Fruit fly (Drosophila melanogaster) whole organism, embryonic: ENCODE measurements around the gene tank.

Experiments
- CG11723 ChIP-seq: fragments of 200-800 bp; sonication (Bioruptor generic); optimal IDR thresholded peaks from 2 replicates; lab custom pipeline; 2017; ENCODE audit warnings: missing biosample characterization, mild to moderate bottlenecking, missing genetic modification characterization
- CG12942 ChIP-seq: fragments of 200-800 bp; sonication (Bioruptor generic); optimal IDR thresholded peaks from 3 replicates; lab custom pipeline; 2016; ENCODE audit warnings: missing biosample characterization, missing genetic modification characterization
- CG14667 ChIP-seq: fragments of 200-800 bp; sonication (Bioruptor generic); IDR thresholded peaks from 2 replicates; pipeline ENCODE4 v1.3.6; 2022; ENCODE audit warnings: missing biosample characterization, missing genetic modification characterization
- CG15514 ChIP-seq: fragments of 200-800 bp; sonication (Bioruptor generic); optimal IDR thresholded peaks from 3 replicates; lab custom pipeline; 2017; ENCODE audit warnings: missing biosample characterization, missing genetic modification characterization, mild to moderate bottlenecking, moderate library complexity, missing genetic modification reagents
- CG15696 ChIP-seq: fragments of 200-800 bp; sonication (Bioruptor generic); optimal IDR thresholded peaks from 2 replicates; lab custom pipeline; 2019; ENCODE audit warnings: missing biosample characterization, mild to moderate bottlenecking, missing genetic modification characterization, moderate library complexity
- CG1603 ChIP-seq: fragments of 200-800 bp; sonication (Bioruptor generic); optimal IDR thresholded peaks from 2 replicates; lab custom pipeline; 2019; ENCODE audit warnings: missing biosample characterization, mild to moderate bottlenecking, missing genetic modification characterization, moderate library complexity
- CG17186 ChIP-seq: fragments of 200-800 bp; sonication (Bioruptor generic); optimal IDR thresholded peaks from 3 replicates; lab custom pipeline; 2017; ENCODE audit warnings: missing biosample characterization, missing genetic modification reagents, missing genetic modification characterization
- CG1792 ChIP-seq: fragments of 200-800 bp; sonication (Bioruptor generic); optimal IDR thresholded peaks from 2 replicates; lab custom pipeline; 2016; ENCODE audit warnings: missing biosample characterization, missing genetic modification characterization
- CG18764 ChIP-seq: fragments of 200-800 bp; sonication (Bioruptor generic); optimal IDR thresholded peaks from 3 replicates; lab custom pipeline; 2016; ENCODE audit warnings: missing biosample characterization, missing genetic modification characterization
- CG2199 ChIP-seq: fragments of 200-800 bp; sonication (Bioruptor generic); IDR thresholded peaks from 3 replicates; pipeline ENCODE4 v1.3.6; 2022; ENCODE audit warnings: missing biosample characterization, missing genetic modification characterization
- CG2202 ChIP-seq: fragments of 200-800 bp; sonication (Bioruptor generic); optimal IDR thresholded peaks from 2 replicates; lab custom pipeline; 2018; ENCODE audit warnings: missing biosample characterization, mild to moderate bottlenecking, missing genetic modification characterization
- CG2678 ChIP-seq: fragments of 200-800 bp; sonication (Bioruptor generic); optimal IDR thresholded peaks from 3 replicates; lab custom pipeline; 2019; ENCODE audit warnings: missing biosample characterization, mild to moderate bottlenecking, missing genetic modification characterization, moderate library complexity
- CG31388 ChIP-seq: fragments of 200-800 bp; sonication (Bioruptor generic); optimal IDR thresholded peaks from 2 replicates; lab custom pipeline; 2016; ENCODE audit warnings: missing biosample characterization, missing genetic modification characterization
- CG3163 ChIP-seq: fragments of 200-800 bp; sonication (Bioruptor generic); optimal IDR thresholded peaks from 3 replicates; lab custom pipeline; 2016; ENCODE audit warnings: missing biosample characterization, missing genetic modification characterization
- CG32772 ChIP-seq: fragments of 200-800 bp; sonication (Bioruptor generic); IDR thresholded peaks from 2 replicates; pipeline ENCODE4 v1.3.6; 2022; ENCODE audit warnings: missing biosample characterization, missing genetic modification characterization
- CG34422 ChIP-seq: fragments of 200-800 bp; sonication (Bioruptor generic); IDR thresholded peaks from 3 replicates; pipeline ENCODE4 v1.3.6; 2022; ENCODE audit warnings: missing biosample characterization, missing genetic modification characterization
- CG3847 ChIP-seq: fragments of 200-800 bp; sonication (Bioruptor generic); IDR thresholded peaks from 2 replicates; pipeline ENCODE4 v1.3.6; 2022; ENCODE audit warnings: missing biosample characterization, missing genetic modification characterization
- CG4424 ChIP-seq: fragments of 200-800 bp; sonication (Bioruptor generic); optimal IDR thresholded peaks from 3 replicates; lab custom pipeline; 2016; ENCODE audit warnings: missing biosample characterization, missing genetic modification characterization
- CG7357 ChIP-seq: fragments of 200-800 bp; sonication (Bioruptor generic); IDR thresholded peaks from 3 replicates; pipeline ENCODE4 v1.3.6; 2022; ENCODE audit warnings: missing biosample characterization, missing genetic modification characterization
- CG7786 ChIP-seq: fragments of 200-800 bp; sonication (Bioruptor generic); optimal IDR thresholded peaks from 2 replicates; lab custom pipeline; 2016; ENCODE audit warnings: missing biosample characterization, missing genetic modification characterization
- CG7963 ChIP-seq: fragments of 200-800 bp; sonication (Bioruptor generic); IDR thresholded peaks from 3 replicates; pipeline ENCODE4 v1.3.6; 2022; ENCODE audit warnings: missing biosample characterization, missing genetic modification characterization; ENCODE audit not compliant: partially characterized antibody
- CG8924 ChIP-seq: fragments of 200-800 bp; optimal IDR thresholded peaks from 3 replicates; lab custom pipeline; 2019; ENCODE audit warnings: missing biosample characterization, mild to moderate bottlenecking, missing genetic modification characterization, moderate library complexity
- Dref ChIP-seq: fragments of 200-800 bp; sonication (Bioruptor generic); IDR thresholded peaks from 2 replicates; pipeline ENCODE4 v1.3.6; 2022; ENCODE audit warnings: missing biosample characterization, missing genetic modification characterization
- Eip74EF ChIP-seq, 2 experiments: fragments of 200-800 bp in 1 of 2; fragments of >200 bp in 1 of 2; sonication (Bioruptor generic) in 1 of 2; optimal IDR thresholded peaks; 2 replicates each; lab custom pipeline; 2017 to 2019; ENCODE audit warnings: missing biosample characterization in 2 of 2, missing genetic modification characterization in 2 of 2, mild to moderate bottlenecking in 1 of 2, moderate library complexity in 1 of 2
- Ets65A ChIP-seq: fragments of 200-800 bp; sonication (Bioruptor generic); peaks from one replicate; lab custom pipeline; 2016; ENCODE audit warnings: missing biosample characterization, missing genetic modification characterization
- GATAe ChIP-seq: fragments of 200-800 bp; sonication (Bioruptor generic); conservative IDR thresholded peaks from 2 replicates; pipeline ENCODE4 v1.3.6; 2022; ENCODE audit warnings: missing biosample characterization, missing genetic modification characterization
- HLH4C ChIP-seq: fragments of 200-800 bp; sonication (Bioruptor generic); IDR thresholded peaks from 3 replicates; pipeline ENCODE4 v1.3.6; 2022; ENCODE audit warnings: missing biosample characterization, missing genetic modification characterization; ENCODE audit not compliant: partially characterized antibody
- PHDP ChIP-seq: fragments of 200-800 bp; sonication (Bioruptor generic); optimal IDR thresholded peaks from 3 replicates; lab custom pipeline; 2018; ENCODE audit warnings: missing biosample characterization, mild to moderate bottlenecking, missing genetic modification characterization, moderate library complexity
- Side ChIP-seq: fragments of 200-800 bp; sonication (Bioruptor generic); optimal IDR thresholded peaks from 2 replicates; lab custom pipeline; 2016; ENCODE audit warnings: missing biosample characterization, missing genetic modification characterization
- Sin3A ChIP-seq: fragments of >200 bp; optimal IDR thresholded peaks from 2 replicates; lab custom pipeline; 2018
- Sox100B ChIP-seq: fragments of 200-800 bp; sonication (Bioruptor generic); optimal IDR thresholded peaks from 3 replicates; lab custom pipeline; 2018; ENCODE audit warnings: missing biosample characterization, mild to moderate bottlenecking, missing genetic modification characterization
- Ssrp ChIP-seq: fragments of 200-800 bp; sonication (Bioruptor generic); optimal IDR thresholded peaks from 2 replicates; lab custom pipeline; 2018; ENCODE audit warnings: missing biosample characterization, mild to moderate bottlenecking, missing genetic modification characterization, moderate library complexity
- Usf ChIP-seq: fragments of 200-800 bp; sonication (Bioruptor generic); optimal IDR thresholded peaks from 2 replicates; lab custom pipeline; 2017; ENCODE audit warnings: missing genotype, missing biosample characterization, missing genetic modification characterization
- aop ChIP-seq: fragments of 200-800 bp; sonication (Bioruptor generic); IDR thresholded peaks from 2 replicates; pipeline ENCODE4 v1.3.6; 2022; ENCODE audit warnings: missing biosample characterization, missing genetic modification characterization
- bab2 ChIP-seq: fragments of 200-800 bp; sonication (Bioruptor generic); optimal IDR thresholded peaks from 2 replicates; lab custom pipeline; 2016; ENCODE audit warnings: missing biosample characterization, missing genetic modification characterization
- bowl ChIP-seq: fragments of 200-800 bp; sonication (Bioruptor generic); IDR thresholded peaks from 2 replicates; pipeline ENCODE4 v1.3.6; 2022; ENCODE audit warnings: missing biosample characterization, missing genetic modification characterization
- cg ChIP-seq: fragments of 200-800 bp; sonication (Bioruptor generic); optimal IDR thresholded peaks from 3 replicates; lab custom pipeline; 2019; ENCODE audit warnings: missing biosample characterization, mild to moderate bottlenecking, missing genetic modification characterization, moderate library complexity
- chinmo ChIP-seq: fragments of 200-800 bp; sonication (Bioruptor generic); IDR thresholded peaks from 4 replicates; pipeline ENCODE4 v1.3.6; 2022; ENCODE audit warnings: missing biosample characterization, missing genetic modification characterization; ENCODE audit not compliant: partially characterized antibody
- ftz-f1 ChIP-seq: fragments of 200-800 bp; sonication (Bioruptor generic); optimal IDR thresholded peaks from 2 replicates; lab custom pipeline; 2016; ENCODE audit warnings: missing biosample characterization, missing genetic modification characterization
- gro ChIP-seq: fragments of 200-800 bp; sonication (Bioruptor generic); optimal IDR thresholded peaks from 2 replicates; lab custom pipeline; 2016; ENCODE audit warnings: missing biosample characterization, missing genetic modification characterization
- hbn ChIP-seq: fragments of 200-800 bp; sonication (Bioruptor generic); IDR thresholded peaks from 2 replicates; pipeline ENCODE4 v1.3.6; 2022; ENCODE audit warnings: missing biosample characterization, missing genetic modification characterization; ENCODE audit not compliant: partially characterized antibody
- jigr1 ChIP-seq: fragments of 200-800 bp; sonication (Bioruptor generic); IDR thresholded peaks from 3 replicates; pipeline ENCODE4 v1.3.6; 2022; ENCODE audit warnings: missing biosample characterization, missing genetic modification characterization
- klu ChIP-seq: fragments of 200-800 bp; sonication (Bioruptor generic); IDR thresholded peaks from 2 replicates; pipeline ENCODE4 v1.3.6; 2022; ENCODE audit warnings: missing biosample characterization, missing genetic modification characterization
- mam ChIP-seq: fragments of 200-800 bp; sonication (Bioruptor generic); optimal IDR thresholded peaks from 3 replicates; lab custom pipeline; 2016; ENCODE audit warnings: missing biosample characterization, missing genetic modification characterization
- nmo ChIP-seq: fragments of 200-800 bp; sonication (Bioruptor generic); optimal IDR thresholded peaks from 2 replicates; lab custom pipeline; 2018; ENCODE audit warnings: missing biosample characterization, mild to moderate bottlenecking, missing genetic modification characterization, moderate library complexity
- peb ChIP-seq: fragments of 200-800 bp; sonication (Bioruptor generic); IDR thresholded peaks from 2 replicates; pipeline ENCODE4 v1.3.6; 2022; ENCODE audit warnings: missing biosample characterization, missing genetic modification characterization
- pho ChIP-seq: fragments of 200-800 bp; sonication (Bioruptor generic); optimal IDR thresholded peaks from 2 replicates; lab custom pipeline; 2016; ENCODE audit warnings: missing biosample characterization, missing genetic modification characterization
- sqz ChIP-seq: fragments of 200-800 bp; sonication (Bioruptor generic); optimal IDR thresholded peaks from 3 replicates; lab custom pipeline; 2018; ENCODE audit warnings: missing biosample characterization, mild to moderate bottlenecking, missing genetic modification characterization
- vfl ChIP-seq: fragments of 200-800 bp; sonication (Bioruptor generic); optimal IDR thresholded peaks from 2 replicates; lab custom pipeline; 2016; ENCODE audit warnings: missing biosample characterization, missing genetic modification characterization
- yki ChIP-seq: fragments of >200 bp; optimal IDR thresholded peaks from 3 replicates; lab custom pipeline; 2018

The tank gene

dm6 chr2L:4820448-4821318 lies 17.1 kb downstream of the tank start:
- TF ChIP-seq Ssrp (tag; lab: Kevin White, UChicago), result peak; percentile 61
- TF ChIP-seq CG8924 (tag; lab: Kevin White, UChicago), result peak; percentile 80
- TF ChIP-seq CG7963 (GFP tag; lab: Robert Waterston, UW), result no peak
- TF ChIP-seq peb, result peak; percentile 66
- TF ChIP-seq sqz, result no peak
- no peak for TF ChIP-seq PHDP
- TF ChIP-seq Sin3A (lab: Kevin White, UChicago), result no peak
- no peak for TF ChIP-seq ftz-f1
- TF ChIP-seq CG14667 (GFP tag; lab: Robert Waterston, UW), result no peak
- TF ChIP-seq CG1603 (tag; lab: Kevin White, UChicago), result peak; percentile 65
- no peak for TF ChIP-seq hbn
- no peak for TF ChIP-seq bab2
- no peak for TF ChIP-seq CG7786 (GFP tag; lab: Kevin White, UChicago)
- TF ChIP-seq chinmo, result 0 out of 4 replicates have a peak, but pooled peaks have one; percentile 38
- peak; percentile 18 for TF ChIP-seq CG3847
- TF ChIP-seq CG7357 (GFP tag; lab: Robert Waterston, UW), result peak; percentile 58; the same call in 1 of the 3 replicates
- no peak for TF ChIP-seq Sox100B
- TF ChIP-seq Ets65A (GFP tag; lab: Kevin White, UChicago), result peak; percentile 92
- no peak for TF ChIP-seq CG31388
- TF ChIP-seq bowl (GFP tag; lab: Robert Waterston, UW), result no peak
- TF ChIP-seq vfl (GFP tag; lab: Kevin White, UChicago), result no peak
- TF ChIP-seq pho (GFP tag; lab: Kevin White, UChicago), result no peak
- no peak for TF ChIP-seq gro (GFP tag; lab: Kevin White, UChicago)
- no peak for TF ChIP-seq HLH4C (GFP tag; lab: Robert Waterston, UW)
- no peak for TF ChIP-seq CG1792 (GFP tag; lab: Kevin White, UChicago)
- no peak for TF ChIP-seq CG3163 (GFP tag; lab: Kevin White, UChicago)
- no peak for TF ChIP-seq CG2199 (GFP tag; lab: Robert Waterston, UW)
- TF ChIP-seq CG18764 (GFP tag; lab: Kevin White, UChicago), result no peak
- no peak for TF ChIP-seq yki (lab: Kevin White, UChicago)
- TF ChIP-seq Side (GFP tag; lab: Kevin White, UChicago), result no peak
- TF ChIP-seq CG32772 (GFP tag; lab: Robert Waterston, UW), result peak; percentile 38
- peak; percentile 15 for TF ChIP-seq cg
- TF ChIP-seq CG15696 (tag; lab: Kevin White, UChicago), result peak; percentile 58
- TF ChIP-seq Dref (GFP tag; lab: Robert Waterston, UW), result no peak
- no peak for TF ChIP-seq CG11723 (GFP tag; lab: Kevin White, UChicago)
- TF ChIP-seq Eip74EF (GFP tag; optimal IDR thresholded peaks at IDR 0.05; lab: Kevin White, UChicago), result no peak
- TF ChIP-seq GATAe (GFP tag; lab: Robert Waterston, UW), result no peak
- TF ChIP-seq Usf, result peak; percentile 29
- no peak for TF ChIP-seq CG15514 (GFP tag; lab: Kevin White, UChicago)
- peak; percentile 43; the same call in 1 of the 3 replicates for TF ChIP-seq jigr1 (GFP tag; lab: Robert Waterston, UW)
- no peak for TF ChIP-seq aop (GFP tag; lab: Robert Waterston, UW)
- TF ChIP-seq CG34422 (GFP tag; lab: Robert Waterston, UW), result no peak
- peak; percentile 55 for TF ChIP-seq nmo (GFP tag; lab: Kevin White, UChicago)
- no peak for TF ChIP-seq CG2678 (tag; lab: Kevin White, UChicago)
- no peak for TF ChIP-seq CG17186 (GFP tag; lab: Kevin White, UChicago)
- TF ChIP-seq CG4424, result no peak
- TF ChIP-seq klu, result no peak
- peak; percentile 20 for TF ChIP-seq CG2202 (tag; lab: Kevin White, UChicago)
- TF ChIP-seq mam (GFP tag; lab: Kevin White, UChicago), result peak; percentile 36
- TF ChIP-seq CG12942 (GFP tag; lab: Kevin White, UChicago), result no peak
